Fruit fly (Drosophila melanogaster): ENCODE results near the gene CG17191.

The CG17191 gene

dm6 chr3R:27019701-27020172 is at the start of gene CG17191:
TSS of gene CG17191 (minus strand) at chr3R:27019751.
- no peak for TF ChIP-seq pan (optimal IDR thresholded peaks at IDR 0.05)
- TF ChIP-seq CG8478 (optimal IDR thresholded peaks at IDR 0.05): no peak
- no peak for TF ChIP-seq usp (GFP tag; optimal IDR thresholded peaks at IDR 0.05)
- no peak for TF ChIP-seq EcR (GFP tag; optimal IDR thresholded peaks at IDR 0.05)
- TF ChIP-seq psq (optimal IDR thresholded peaks at IDR 0.05): no peak
- no peak for TF ChIP-seq Dll (optimal IDR thresholded peaks at IDR 0.05)

DNA sequence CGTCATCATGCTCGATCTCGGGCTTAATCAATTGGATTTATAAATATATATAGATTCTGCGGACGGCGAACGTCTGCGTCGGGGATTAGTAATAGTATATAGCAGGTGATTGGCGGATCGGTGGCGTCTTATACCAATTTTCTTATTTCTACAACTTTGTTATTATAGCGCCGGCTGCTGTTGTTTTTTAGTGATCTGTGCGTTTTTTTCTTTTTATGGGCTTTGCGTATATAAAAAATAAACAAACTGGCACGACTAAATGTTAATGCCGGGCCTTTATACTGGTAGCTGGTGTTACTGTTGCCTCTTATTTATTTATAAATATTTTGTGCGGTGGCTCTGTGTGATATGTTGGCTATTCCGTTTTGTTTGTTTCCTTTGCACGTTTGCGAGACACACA is 49.6 kb upstream of the CG17191 start:
- TF ChIP-seq usp (GFP tag; optimal IDR thresholded peaks at IDR 0.05) (no peak), pan (optimal IDR thresholded peaks at IDR 0.05) (no peak)

- TF ChIP-seq CG8478 (optimal IDR thresholded peaks at IDR 0.05) (no peak), EcR (GFP tag; optimal IDR thresholded peaks at IDR 0.05) (no peak), Dll (optimal IDR thresholded peaks at IDR 0.05) (no peak), usp (GFP tag; optimal IDR thresholded peaks at IDR 0.05) (no peak), psq (optimal IDR thresholded peaks at IDR 0.05) (no peak), pan (optimal IDR thresholded peaks at IDR 0.05) (no peak)
These were observed 47.8 kb upstream of the CG17191 start for dm6 chr3R:27067362-27067761.

dm6 chr3R:27065136-27065535 is 45.6 kb upstream of the CG17191 start, which contains the start of gene CG43935:
TSS of gene CG43935 (plus strand) at chr3R:27065436.
- TF ChIP-seq usp (GFP tag; optimal IDR thresholded peaks at IDR 0.05) (no peak), psq (optimal IDR thresholded peaks at IDR 0.05) (no peak), CG8478 (optimal IDR thresholded peaks at IDR 0.05) (no peak), EcR (GFP tag; optimal IDR thresholded peaks at IDR 0.05) (no peak)

dm6 chr3R:27064099-27064498 is 44.5 kb upstream of the CG17191 start, which contains the start of gene Nep5:
TSS of gene Nep5 (minus strand) at chr3R:27064199.
- TF ChIP-seq Dll (optimal IDR thresholded peaks at IDR 0.05) (no peak), psq (optimal IDR thresholded peaks at IDR 0.05) (no peak), CG8478 (optimal IDR thresholded peaks at IDR 0.05) (no peak), usp (GFP tag; optimal IDR thresholded peaks at IDR 0.05) (no peak), pan (optimal IDR thresholded peaks at IDR 0.05) (no peak), EcR (GFP tag; optimal IDR thresholded peaks at IDR 0.05) (no peak)

DNA sequence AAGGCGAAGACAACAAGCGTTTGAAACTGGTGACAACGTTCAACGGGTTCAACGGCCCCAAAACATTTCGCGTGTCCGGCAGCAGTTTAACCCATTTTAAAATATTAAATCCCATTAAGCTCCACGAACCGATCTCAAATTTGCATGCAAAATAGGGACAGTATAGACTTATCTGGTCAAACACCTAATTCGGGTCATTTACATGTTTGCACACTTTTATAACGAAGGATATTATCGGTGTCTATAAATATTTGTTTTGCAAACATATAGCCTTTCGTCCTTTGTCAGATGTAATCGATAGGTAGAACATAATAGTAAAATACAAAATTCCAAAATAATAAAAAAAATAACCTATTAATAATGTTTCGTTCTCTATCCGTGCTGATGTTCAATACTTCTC is 42.4 kb upstream of the CG17191 start, which contains the start of gene CG34292:
Gene CG34292, plus strand, starts transcription at position 301 of the 400 bp plus-strand sequence.
- TF ChIP-seq usp (GFP tag; optimal IDR thresholded peaks at IDR 0.05): no peak

DNA sequence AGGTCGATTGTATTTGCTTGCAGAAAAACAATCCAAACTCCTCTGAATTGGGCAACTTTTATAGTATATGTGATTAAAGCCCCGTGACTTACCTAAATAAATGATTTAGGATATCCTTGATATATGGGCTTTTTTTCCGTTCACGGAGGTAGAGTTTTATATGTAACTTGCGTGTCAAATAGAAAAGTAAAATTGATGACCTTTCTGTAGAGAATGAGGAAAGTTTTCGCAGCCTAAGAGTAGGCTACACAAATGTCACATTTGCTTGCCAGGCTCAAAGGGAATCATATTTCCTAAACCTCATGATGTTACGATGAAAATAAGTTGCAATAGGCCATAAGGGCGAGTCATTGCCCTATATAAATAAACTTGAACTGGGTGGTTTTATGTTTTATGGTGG is 36.6 kb upstream of the CG17191 start:
- TF ChIP-seq CG8478 (optimal IDR thresholded peaks at IDR 0.05): no peak
- TF ChIP-seq Dll (optimal IDR thresholded peaks at IDR 0.05): no peak
- TF ChIP-seq EcR (GFP tag; optimal IDR thresholded peaks at IDR 0.05): no peak
- no peak for TF ChIP-seq pan (optimal IDR thresholded peaks at IDR 0.05)
- no peak for TF ChIP-seq usp (GFP tag; optimal IDR thresholded peaks at IDR 0.05)
- no peak for TF ChIP-seq psq (optimal IDR thresholded peaks at IDR 0.05)

DNA sequence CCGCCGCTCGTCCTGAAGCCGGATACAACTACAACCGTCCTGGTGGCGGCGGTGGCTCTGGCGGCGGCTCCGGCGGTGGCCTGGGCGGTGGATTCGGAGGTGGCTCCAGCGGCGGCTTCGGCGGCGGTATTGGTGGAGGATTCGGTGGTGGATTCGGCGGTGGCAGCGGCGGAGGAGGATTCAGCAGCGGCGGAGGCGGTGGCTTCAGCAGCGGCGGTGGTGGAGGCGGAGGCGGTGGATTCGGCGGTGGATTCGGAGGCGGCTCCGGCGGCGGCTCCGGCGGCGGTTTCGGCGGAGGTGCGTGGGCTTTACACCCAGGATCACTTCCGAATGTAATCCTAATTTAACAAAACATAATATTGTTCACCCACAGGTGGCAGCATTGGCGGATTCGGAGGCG is 30.0 kb upstream of the CG17191 start:
- no peak for TF ChIP-seq CG8478 (optimal IDR thresholded peaks at IDR 0.05)
- TF ChIP-seq psq (optimal IDR thresholded peaks at IDR 0.05): no peak
- TF ChIP-seq Dll (optimal IDR thresholded peaks at IDR 0.05): no peak
- no peak for TF ChIP-seq usp (GFP tag; optimal IDR thresholded peaks at IDR 0.05)
- TF ChIP-seq EcR (GFP tag; optimal IDR thresholded peaks at IDR 0.05): no peak
- no peak for TF ChIP-seq pan (optimal IDR thresholded peaks at IDR 0.05)

DNA sequence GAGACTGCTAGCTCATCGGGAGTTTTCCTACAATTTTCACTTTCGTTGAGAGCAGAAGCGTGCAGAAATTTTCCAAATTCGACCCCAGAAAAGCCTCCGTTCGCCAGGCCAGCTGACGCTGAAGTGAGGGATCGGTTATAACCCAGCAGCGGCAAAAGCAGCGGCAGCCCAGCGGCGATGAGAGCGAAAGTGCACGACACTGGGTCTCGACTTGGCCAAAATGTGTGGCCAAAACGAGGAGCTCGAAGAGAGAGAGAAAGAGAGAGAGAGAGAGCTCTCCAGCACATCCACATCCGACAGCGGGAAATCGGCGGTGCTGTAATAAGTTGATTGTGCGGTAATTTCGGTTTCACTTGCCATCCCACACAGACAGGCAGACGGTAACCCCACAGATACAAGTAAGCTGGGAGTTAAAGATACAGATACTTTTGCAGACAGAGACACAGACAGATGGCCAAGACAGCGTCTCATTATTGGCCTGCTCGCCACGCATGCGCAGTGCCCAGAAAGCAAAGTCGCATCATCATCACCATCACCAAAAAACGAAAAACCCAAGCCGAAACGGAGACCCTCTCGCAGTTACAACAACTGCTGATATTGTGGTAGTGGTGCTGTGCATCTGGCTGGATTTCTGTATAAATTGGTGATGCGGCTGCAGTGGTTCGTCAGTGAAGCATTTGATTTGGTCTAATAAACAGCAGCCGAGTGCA is 29.2 kb upstream of the CG17191 start, which contains the start of gene TwdlT:
Gene TwdlT, plus strand, starts transcription at position 660 of the 710 bp plus-strand sequence.
- no peak for TF ChIP-seq EcR (GFP tag; optimal IDR thresholded peaks at IDR 0.05)
- no peak for TF ChIP-seq psq (optimal IDR thresholded peaks at IDR 0.05)
- TF ChIP-seq usp (GFP tag; optimal IDR thresholded peaks at IDR 0.05): no peak
- no peak for TF ChIP-seq Dll (optimal IDR thresholded peaks at IDR 0.05)
- TF ChIP-seq CG8478 (optimal IDR thresholded peaks at IDR 0.05): no peak
- TF ChIP-seq pan (optimal IDR thresholded peaks at IDR 0.05): no peak

dm6 chr3R:27040044-27040443 is 20.5 kb upstream of the CG17191 start:
- TF ChIP-seq EcR (GFP tag; optimal IDR thresholded peaks at IDR 0.05) (no peak), Dll (optimal IDR thresholded peaks at IDR 0.05) (no peak), psq (optimal IDR thresholded peaks at IDR 0.05) (no peak), pan (optimal IDR thresholded peaks at IDR 0.05) (no peak), CG8478 (optimal IDR thresholded peaks at IDR 0.05) (no peak), usp (GFP tag; optimal IDR thresholded peaks at IDR 0.05) (no peak)

dm6 chr3R:27033935-27034334 is 14.4 kb upstream of the CG17191 start:
- TF ChIP-seq psq (optimal IDR thresholded peaks at IDR 0.05) (no peak), CG8478 (optimal IDR thresholded peaks at IDR 0.05) (no peak), Dll (optimal IDR thresholded peaks at IDR 0.05) (no peak), usp (GFP tag; optimal IDR thresholded peaks at IDR 0.05) (no peak), pan (optimal IDR thresholded peaks at IDR 0.05) (no peak), EcR (GFP tag; optimal IDR thresholded peaks at IDR 0.05) (no peak)

DNA sequence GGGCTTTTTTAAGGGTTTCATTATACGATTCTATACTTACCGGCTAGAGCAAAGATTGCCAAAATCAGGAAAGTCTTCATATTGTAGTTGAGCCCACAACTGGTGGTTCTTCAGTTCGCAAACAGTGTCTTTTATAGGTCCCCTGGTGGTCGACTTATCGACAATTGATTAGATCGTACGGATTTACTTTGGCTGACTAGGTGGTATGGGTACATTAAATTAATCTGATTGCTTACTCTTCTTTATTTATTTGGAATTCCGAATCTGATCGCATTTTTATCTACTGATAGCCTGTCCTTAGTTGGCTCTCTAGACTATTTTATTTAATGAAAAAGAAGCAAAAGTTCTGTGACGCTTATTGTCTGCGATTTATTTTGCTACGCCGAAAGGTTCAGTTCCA is 6.5 kb upstream of the CG17191 start, which contains the start of gene CG6271:
Gene CG6271, minus strand, starts transcription at position 101 of the 400 bp plus-strand sequence.
- no peak for TF ChIP-seq EcR (GFP tag; optimal IDR thresholded peaks at IDR 0.05)
- no peak for TF ChIP-seq Dll (optimal IDR thresholded peaks at IDR 0.05)
- no peak for TF ChIP-seq psq (optimal IDR thresholded peaks at IDR 0.05)
- TF ChIP-seq usp (GFP tag; optimal IDR thresholded peaks at IDR 0.05): no peak
- no peak for TF ChIP-seq pan (optimal IDR thresholded peaks at IDR 0.05)
- TF ChIP-seq CG8478 (optimal IDR thresholded peaks at IDR 0.05): no peak

DNA sequence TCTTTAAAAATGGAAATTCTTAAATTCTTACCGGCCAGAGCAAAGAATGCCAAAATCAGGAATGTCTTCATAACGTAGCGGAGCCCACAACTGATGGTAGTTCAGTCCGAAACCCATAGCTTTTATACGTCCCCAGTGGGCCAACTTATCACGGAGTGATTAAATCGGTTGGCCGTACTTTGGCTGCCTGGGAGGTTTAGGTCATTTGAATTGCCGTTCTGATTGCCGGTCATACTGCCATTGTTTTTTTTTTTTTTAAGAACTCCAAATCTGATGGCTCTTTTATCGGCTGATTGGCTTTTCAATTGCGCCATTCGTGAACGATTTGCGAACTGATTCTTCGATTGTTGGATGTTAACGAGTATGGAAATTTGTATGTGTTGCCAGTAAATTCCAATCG is 3.6 kb upstream of the CG17191 start, which contains the start of gene CG6277:
Gene CG6277, minus strand, starts transcription at position 101 of the 400 bp plus-strand sequence.
- TF ChIP-seq CG8478 (optimal IDR thresholded peaks at IDR 0.05) (no peak), Dll (optimal IDR thresholded peaks at IDR 0.05) (no peak), pan (optimal IDR thresholded peaks at IDR 0.05) (no peak), EcR (GFP tag; optimal IDR thresholded peaks at IDR 0.05) (no peak), psq (optimal IDR thresholded peaks at IDR 0.05) (no peak)
